Worm (Caenorhabditis elegans): ENCODE measurements around the gene pqn-53.

pqn-53 gene

DNA sequence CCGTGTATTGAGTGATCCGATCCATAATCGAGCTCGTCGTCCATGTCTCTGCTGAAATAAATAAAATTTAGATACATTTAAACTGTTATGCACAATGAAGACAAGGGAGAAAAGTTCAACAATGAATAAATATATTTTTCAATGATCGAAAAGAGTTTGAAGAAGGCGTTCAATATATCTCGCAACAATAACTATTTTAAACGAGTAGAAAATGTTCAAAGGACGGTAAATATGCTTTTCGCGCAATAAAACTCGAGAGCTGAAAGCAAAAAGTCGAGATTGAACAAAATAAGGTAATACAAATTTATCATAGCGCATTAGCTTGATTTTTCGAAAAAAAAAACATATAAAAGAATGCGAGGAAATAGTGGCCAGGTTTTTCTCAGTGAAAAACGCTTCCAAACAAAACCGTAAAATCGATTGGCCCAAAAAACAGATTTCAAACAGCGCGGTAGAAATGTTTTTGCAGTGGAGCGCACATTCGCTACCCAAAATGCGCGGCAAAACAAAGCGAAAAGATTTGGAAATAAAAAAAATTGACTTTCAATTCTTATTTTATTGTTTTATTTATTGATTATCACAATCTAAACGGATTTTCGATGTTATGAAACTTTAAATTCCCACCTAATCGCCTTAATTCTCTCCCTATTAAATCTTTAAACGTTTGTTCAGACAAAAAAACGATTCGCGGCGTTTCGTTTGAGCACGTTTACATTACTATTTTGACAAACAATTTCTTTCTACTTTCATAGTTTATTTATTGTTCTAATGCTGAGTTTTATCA lies 24.2 kb downstream of the pqn-53 start, which contains the start of the genes kup-1 and F10C2.4 (continued):
- TF ChIP-seq unc-120 (tag; optimal IDR thresholded peaks at IDR 0.05; ENCODE audit: poor library complexity, severe bottlenecking) = no peak

DNA sequence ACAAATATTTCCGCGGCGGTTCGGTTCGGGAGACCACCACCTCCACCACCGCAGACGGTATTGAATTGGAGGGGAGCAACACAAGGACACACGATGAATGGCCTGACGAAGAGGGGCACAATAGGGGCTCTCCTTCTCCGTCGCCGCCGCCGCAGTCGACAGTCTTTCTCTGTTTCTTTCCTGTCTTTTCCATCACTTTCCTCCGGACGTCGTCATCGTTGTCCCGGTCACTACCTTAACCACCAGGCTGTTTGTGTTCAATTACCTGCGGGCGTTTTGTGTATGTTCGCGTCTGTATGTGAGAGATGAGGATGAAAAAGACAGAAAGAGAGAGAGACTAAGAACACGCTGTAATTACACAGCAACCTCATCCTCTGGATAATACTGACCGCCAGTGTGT lies 25.4 kb downstream of the pqn-53 start:
- TF ChIP-seq drap-1 (GFP tag; optimal IDR thresholded peaks at IDR 0.05) (no peak), ham-2 (GFP tag; optimal IDR thresholded peaks at IDR 0.05) (no peak), nhr-2 (tag; optimal IDR thresholded peaks at IDR 0.05) (peak; percentile 74), nhr-12 (tag; optimal IDR thresholded peaks at IDR 0.05) (no peak), ceh-43 (GFP tag; optimal IDR thresholded peaks at IDR 0.05) (peak; percentile 51), mls-2 (tag; optimal IDR thresholded peaks at IDR 0.05) (peak; percentile 39)

DNA sequence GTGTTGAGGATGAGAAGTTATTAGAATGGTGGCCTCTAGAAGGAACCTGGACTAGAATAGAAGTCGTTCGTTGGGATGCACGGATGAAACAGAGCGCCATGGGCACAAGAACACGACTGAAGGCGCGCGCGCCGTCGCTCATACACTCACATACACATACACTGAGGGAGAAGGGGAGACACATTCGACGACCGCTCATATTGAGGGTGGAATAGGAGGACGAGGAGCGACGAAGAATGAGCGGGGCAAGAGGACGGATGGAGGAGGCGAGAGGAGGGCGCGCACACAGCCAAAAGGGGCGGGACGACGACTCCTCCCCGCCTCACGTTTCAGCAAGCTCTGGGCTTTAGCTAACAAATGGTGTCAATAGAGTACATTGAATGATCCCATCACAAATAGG lies 26.4 kb downstream of the pqn-53 start:
- TF ChIP-seq M03D4.4 (tag; optimal IDR thresholded peaks at IDR 0.05) (peak; percentile 12), pha-4 (tag; optimal IDR thresholded peaks at IDR 0.05) (peak; percentile 35), unc-120 (tag; optimal IDR thresholded peaks at IDR 0.05; ENCODE audit: poor library complexity, severe bottlenecking) (peak; percentile 34), cnd-1 (tag; optimal IDR thresholded peaks at IDR 0.05) (no peak), nhr-76 (tag; optimal IDR thresholded peaks at IDR 0.05) (no peak), ham-2 (GFP tag; optimal IDR thresholded peaks at IDR 0.05) (peak; percentile 70), ceh-83 (GFP tag; optimal IDR thresholded peaks at IDR 0.05) (no peak), mls-2 (tag; optimal IDR thresholded peaks at IDR 0.05) (peak; percentile 50)

DNA sequence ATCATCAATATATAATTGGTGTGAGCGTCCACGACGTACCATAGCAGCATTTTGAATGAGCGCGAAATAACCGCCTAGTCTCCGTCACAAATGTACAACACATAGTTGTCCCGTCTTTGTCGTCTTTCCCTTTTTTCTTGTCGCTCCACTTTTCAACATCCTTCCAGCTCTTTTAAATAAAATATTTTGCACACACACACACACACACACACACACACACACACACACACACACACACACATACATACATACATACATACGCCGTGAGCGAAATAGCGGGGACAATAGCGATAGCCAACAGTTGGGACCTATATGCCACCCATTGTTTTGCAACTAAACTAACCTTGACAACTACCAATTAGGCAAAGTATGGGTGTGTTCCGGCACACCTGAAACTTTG lies 26.9 kb downstream of the pqn-53 start:
- no peak for TF ChIP-seq lin-32 (GFP tag; optimal IDR thresholded peaks at IDR 0.05)
- TF ChIP-seq elt-3 (tag; optimal IDR thresholded peaks at IDR 0.05) = no peak
- TF ChIP-seq ceh-83 (GFP tag; optimal IDR thresholded peaks at IDR 0.05) = peak; percentile 76
- no peak for TF ChIP-seq pha-4 (tag; optimal IDR thresholded peaks at IDR 0.05)
- TF ChIP-seq sptf-1 (tag; optimal IDR thresholded peaks at IDR 0.05) = no peak
- TF ChIP-seq lin-13 (tag; optimal IDR thresholded peaks at IDR 0.05) = no peak
- no peak for TF ChIP-seq ces-1 (GFP tag; optimal IDR thresholded peaks at IDR 0.05)
- no peak for TF ChIP-seq mep-1 (tag; optimal IDR thresholded peaks at IDR 0.05)
- no peak for TF ChIP-seq nhr-28 (tag; optimal IDR thresholded peaks at IDR 0.05)
- TF ChIP-seq sem-2 (GFP tag; optimal IDR thresholded peaks at IDR 0.05) = peak; percentile 10

DNA sequence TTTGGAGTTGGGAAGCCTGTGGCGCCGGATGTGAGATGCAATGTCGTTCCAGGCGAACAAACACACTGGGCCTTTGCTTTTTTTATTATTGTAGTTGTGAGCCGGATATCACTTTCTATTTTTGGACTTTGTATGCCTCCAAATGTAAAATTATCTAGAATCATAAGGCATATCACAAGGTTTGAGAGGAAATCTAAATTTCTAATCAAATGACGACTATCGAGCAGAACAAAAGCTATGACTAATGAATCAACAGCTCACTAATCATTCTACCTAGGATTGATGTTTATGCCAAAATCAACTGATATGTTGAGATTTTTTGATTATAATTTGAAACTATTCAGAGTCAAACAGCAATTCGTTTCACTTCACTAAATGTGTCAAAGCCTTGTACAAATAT lies 27.3 kb downstream of the pqn-53 start:
- TF ChIP-seq nhr-2 (tag; optimal IDR thresholded peaks at IDR 0.05) = no peak
- TF ChIP-seq pha-4 (tag; optimal IDR thresholded peaks at IDR 0.05) = no peak
- no peak for TF ChIP-seq zip-8 (tag; optimal IDR thresholded peaks at IDR 0.05)
- TF ChIP-seq M03D4.4 (tag; optimal IDR thresholded peaks at IDR 0.05) = no peak
- no peak for TF ChIP-seq unc-39 (tag; optimal IDR thresholded peaks at IDR 0.05)
- TF ChIP-seq ces-1 (GFP tag; optimal IDR thresholded peaks at IDR 0.05) = no peak

DNA sequence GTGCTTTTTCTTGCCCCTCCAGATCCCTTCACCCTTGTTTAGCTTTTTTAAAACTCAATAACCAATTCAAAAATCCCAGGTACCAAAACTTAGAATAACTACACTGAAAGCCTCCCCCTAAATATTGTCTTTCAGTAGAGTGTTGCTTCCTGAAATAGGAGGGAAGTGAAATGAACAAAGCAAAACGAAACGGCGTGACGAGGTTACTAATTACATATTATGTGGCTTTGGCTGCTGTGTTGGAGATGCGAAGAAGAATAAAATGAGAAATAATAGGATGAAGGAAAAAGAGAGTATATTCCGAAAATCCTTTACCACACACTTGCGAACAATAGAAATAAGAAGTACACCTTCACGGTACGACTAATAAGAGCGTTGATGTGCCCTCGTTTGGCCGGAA lies 29.1 kb downstream of the pqn-53 start:
- TF ChIP-seq ces-1 (GFP tag; optimal IDR thresholded peaks at IDR 0.05) (peak; percentile 67), lsy-2 (tag; optimal IDR thresholded peaks at IDR 0.05) (no peak)

DNA sequence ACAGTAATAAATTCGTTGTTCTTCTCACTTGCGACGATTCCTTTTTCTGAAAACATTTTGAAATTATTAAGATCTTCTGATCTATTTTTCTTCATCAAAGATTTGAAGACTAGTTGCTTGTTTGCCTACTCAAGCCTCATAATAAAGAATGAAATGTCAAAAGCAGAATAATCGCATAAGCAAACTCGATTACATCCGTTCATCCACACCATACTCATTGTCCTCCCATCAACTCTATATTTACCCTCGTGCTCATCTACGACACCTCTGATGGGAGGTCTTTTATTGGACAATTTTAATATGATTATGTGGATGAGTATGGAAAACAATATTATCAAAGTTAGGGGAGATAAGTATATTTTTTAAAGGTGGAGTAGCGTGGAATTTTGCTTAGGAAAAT lies 31.4 kb downstream of the pqn-53 start:
- TF ChIP-seq ces-1 (GFP tag; optimal IDR thresholded peaks at IDR 0.05) (peak; percentile 73), mls-2 (tag; optimal IDR thresholded peaks at IDR 0.05) (no peak), nhr-28 (tag; optimal IDR thresholded peaks at IDR 0.05) (no peak), elt-3 (tag; optimal IDR thresholded peaks at IDR 0.05) (no peak)

DNA sequence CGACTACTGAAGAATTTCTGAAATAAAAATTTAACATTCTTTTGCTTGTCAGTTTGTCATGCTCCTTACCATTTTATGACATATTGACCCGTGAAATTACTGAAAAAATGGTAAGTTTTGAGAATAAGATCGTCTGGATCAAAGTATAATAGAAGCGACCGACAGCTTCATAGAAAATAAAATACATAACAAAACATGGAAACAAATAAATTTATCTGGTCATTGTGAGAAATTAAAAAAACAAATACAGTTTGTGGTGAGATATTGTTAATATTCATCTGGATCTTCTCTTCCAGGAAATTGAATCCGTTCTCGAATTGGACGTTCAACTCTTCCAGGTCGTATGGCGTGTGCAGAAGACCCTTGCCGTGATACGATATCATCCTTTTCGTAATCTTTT lies 33.1 kb downstream of the pqn-53 start, which contains the start of gene pkc-1:
TSS of gene pkc-1 (minus strand) at position 101 of the 400 bp plus-strand sequence.
- TF ChIP-seq mep-1 (tag; optimal IDR thresholded peaks at IDR 0.05) = no peak
- TF ChIP-seq ham-2 (GFP tag; optimal IDR thresholded peaks at IDR 0.05) = no peak
- TF ChIP-seq flh-1 (GFP tag; optimal IDR thresholded peaks at IDR 0.05) = no peak
- TF ChIP-seq elt-1 (tag; optimal IDR thresholded peaks at IDR 0.05; ENCODE audit: borderline replicate concordance, insufficient read depth) = no peak
- no peak for TF ChIP-seq lin-32 (GFP tag; optimal IDR thresholded peaks at IDR 0.05)
- TF ChIP-seq bed-3 (GFP tag; optimal IDR thresholded peaks at IDR 0.05) = no peak
- no peak for TF ChIP-seq sptf-1 (tag; optimal IDR thresholded peaks at IDR 0.05)
- TF ChIP-seq unc-39 (tag; optimal IDR thresholded peaks at IDR 0.05) = no peak
- no peak for TF ChIP-seq snpc-4 (tag; optimal IDR thresholded peaks at IDR 0.05)
- no peak for TF ChIP-seq mls-2 (tag; optimal IDR thresholded peaks at IDR 0.05)
